Fruit fly (Drosophila melanogaster) whole organism, embryonic: ENCODE data around the gene CG11560.
A peak's percentile ranks its signal among the peaks of the same experiment; 100 is the strongest.

Experiments
- ATbp ChIP-seq: fragments of 200-800 bp; sonication (Bioruptor generic); optimal IDR thresholded peaks from 2 replicates; lab custom pipeline; 2017; ENCODE audit warnings: missing biosample characterization, mild to moderate bottlenecking, missing genetic modification characterization, missing genetic modification reagents
- Abd-B ChIP-seq: fragments of 200-800 bp; sonication (Bioruptor generic); optimal IDR thresholded peaks from 2 replicates; lab custom pipeline; 2018; ENCODE audit warnings: missing biosample characterization, mild to moderate bottlenecking, missing genetic modification characterization, moderate library complexity
- Adf1 ChIP-seq: fragments of 200-800 bp; sonication (Bioruptor generic); IDR thresholded peaks from 2 replicates; pipeline ENCODE4 v1.3.6; 2022; ENCODE audit warnings: missing biosample characterization, missing genetic modification characterization
- Atf3 ChIP-seq: fragments of 200-800 bp; sonication (Bioruptor generic); optimal IDR thresholded peaks from 3 replicates; lab custom pipeline; 2016; ENCODE audit warnings: missing biosample characterization, missing genetic modification characterization
- CG10366 ChIP-seq: fragments of 200-800 bp; sonication (Bioruptor generic); IDR thresholded peaks from 2 replicates; pipeline ENCODE4 v1.3.6; 2022; ENCODE audit warnings: missing biosample characterization, missing genetic modification characterization
- CG10565 ChIP-seq: fragments of 200-800 bp; sonication (Bioruptor generic); optimal IDR thresholded peaks from 3 replicates; lab custom pipeline; 2016; ENCODE audit warnings: missing biosample characterization, mild to moderate bottlenecking, missing genetic modification characterization
- CG11093 ChIP-seq: fragments of 200-800 bp; sonication (Bioruptor generic); IDR thresholded peaks from 3 replicates; pipeline ENCODE4 v1.3.6; 2022; ENCODE audit warnings: missing biosample characterization, missing genetic modification characterization
- CG12104 ChIP-seq: fragments of 200-800 bp; sonication (Bioruptor generic); optimal IDR thresholded peaks from 3 replicates; lab custom pipeline; 2016; ENCODE audit warnings: missing biosample characterization, missing genetic modification characterization
- CG13296 ChIP-seq: fragments of 200-800 bp; sonication (Bioruptor generic); optimal IDR thresholded peaks from 3 replicates; lab custom pipeline; 2018; ENCODE audit warnings: missing biosample characterization, mild to moderate bottlenecking, missing genetic modification characterization
- CG14050 ChIP-seq: fragments of 200-800 bp; sonication (Bioruptor generic); IDR thresholded peaks from 3 replicates; pipeline ENCODE4 v1.3.6; 2022; ENCODE audit warnings: missing biosample characterization, missing genetic modification characterization
- CG15011 ChIP-seq: fragments of 200-800 bp; sonication (Bioruptor generic); optimal IDR thresholded peaks from 3 replicates; lab custom pipeline; 2018; ENCODE audit warnings: missing biosample characterization, mild to moderate bottlenecking, missing genetic modification characterization
- CG16863 ChIP-seq: fragments of 200-800 bp; sonication (Bioruptor generic); optimal IDR thresholded peaks from 3 replicates; lab custom pipeline; 2016; ENCODE audit warnings: missing biosample characterization, missing genetic modification characterization
- CG17912 ChIP-seq: fragments of 200-800 bp; sonication (Bioruptor generic); optimal IDR thresholded peaks from 2 replicates; lab custom pipeline; 2018; ENCODE audit warnings: missing biosample characterization, mild to moderate bottlenecking, missing genetic modification characterization
- CG31365 ChIP-seq: fragments of 200-800 bp; sonication (Bioruptor generic); optimal IDR thresholded peaks from 2 replicates; lab custom pipeline; 2018; ENCODE audit warnings: missing biosample characterization, mild to moderate bottlenecking, missing genetic modification characterization
- CG33213 ChIP-seq: fragments of 200-800 bp; sonication (Bioruptor generic); optimal IDR thresholded peaks from 3 replicates; lab custom pipeline; 2016; ENCODE audit warnings: missing biosample characterization, missing genetic modification characterization
- CG34422 ChIP-seq: fragments of 200-800 bp; sonication (Bioruptor generic); IDR thresholded peaks from 3 replicates; pipeline ENCODE4 v1.3.6; 2022; ENCODE audit warnings: missing biosample characterization, missing genetic modification characterization
- CG4424 ChIP-seq: fragments of 200-800 bp; sonication (Bioruptor generic); optimal IDR thresholded peaks from 3 replicates; lab custom pipeline; 2016; ENCODE audit warnings: missing biosample characterization, missing genetic modification characterization
- CG5953 ChIP-seq: fragments of 200-800 bp; sonication (Bioruptor generic); IDR thresholded peaks from 2 replicates; pipeline ENCODE4 v1.3.6; 2022; ENCODE audit warnings: missing biosample characterization, missing genetic modification characterization
- CG7357 ChIP-seq: fragments of 200-800 bp; sonication (Bioruptor generic); IDR thresholded peaks from 3 replicates; pipeline ENCODE4 v1.3.6; 2022; ENCODE audit warnings: missing biosample characterization, missing genetic modification characterization
- Chrac-16 ChIP-seq: fragments of 200-800 bp; sonication (Bioruptor generic); optimal IDR thresholded peaks from 3 replicates; lab custom pipeline; 2016; ENCODE audit warnings: missing biosample characterization, missing genetic modification characterization
- Dad ChIP-seq: fragments of 200-800 bp; sonication (Bioruptor generic); optimal IDR thresholded peaks from 3 replicates; lab custom pipeline; 2016; ENCODE audit warnings: missing biosample characterization, missing genetic modification characterization
- Dfd ChIP-seq, 2 experiments: fragments of >200 bp; optimal IDR thresholded peaks; 2 replicates each; lab custom pipeline; 2017; ENCODE audit warnings: missing biosample characterization in 2 of 2, missing genetic modification characterization in 2 of 2
- HLH4C ChIP-seq: fragments of 200-800 bp; sonication (Bioruptor generic); IDR thresholded peaks from 3 replicates; pipeline ENCODE4 v1.3.6; 2022; ENCODE audit warnings: missing biosample characterization, missing genetic modification characterization; ENCODE audit not compliant: partially characterized antibody
- HmgZ ChIP-seq: fragments of 200-800 bp; sonication (Bioruptor generic); optimal IDR thresholded peaks from 2 replicates; lab custom pipeline; 2018; ENCODE audit warnings: missing biosample characterization, mild to moderate bottlenecking, missing genetic modification characterization
- Hr3 ChIP-seq: fragments of 200-800 bp; sonication (Bioruptor generic); optimal IDR thresholded peaks from 3 replicates; lab custom pipeline; 2016; ENCODE audit warnings: missing biosample characterization, missing genetic modification characterization
- Hsf ChIP-seq: fragments of 200-800 bp; sonication (Bioruptor generic); optimal IDR thresholded peaks from 3 replicates; lab custom pipeline; 2016; ENCODE audit warnings: missing biosample characterization, missing genetic modification characterization
- NC2α ChIP-seq: fragments of 200-800 bp; sonication (Bioruptor generic); optimal IDR thresholded peaks from 2 replicates; lab custom pipeline; 2016; ENCODE audit warnings: missing biosample characterization, missing genetic modification characterization
- Optix ChIP-seq: fragments of 200-800 bp; sonication (Bioruptor generic); IDR thresholded peaks from 3 replicates; pipeline ENCODE4 v1.3.6; 2022; ENCODE audit warnings: missing biosample characterization, missing genetic modification characterization
- Pdp1 ChIP-seq, 2 experiments: fragments of 200-800 bp; sonication (Bioruptor generic); optimal IDR thresholded peaks; 3 replicates each; lab custom pipeline; 2016; ENCODE audit warnings: missing biosample characterization in 2 of 2, missing genetic modification characterization in 2 of 2, mild to moderate bottlenecking in 1 of 2, moderate library complexity in 1 of 2
- Ravus ChIP-seq: fragments of 200-800 bp; sonication (Bioruptor generic); IDR thresholded peaks from 2 replicates; pipeline ENCODE4 v1.3.6; 2022; ENCODE audit warnings: missing biosample characterization, missing genetic modification characterization
- Side ChIP-seq: fragments of 200-800 bp; sonication (Bioruptor generic); optimal IDR thresholded peaks from 2 replicates; lab custom pipeline; 2016; ENCODE audit warnings: missing biosample characterization, missing genetic modification characterization
- al ChIP-seq: fragments of 200-800 bp; sonication (Bioruptor generic); IDR thresholded peaks from 2 replicates; pipeline ENCODE4 v1.3.6; 2022; ENCODE audit warnings: missing biosample characterization, missing genetic modification characterization
- bsh ChIP-seq, 2 experiments: fragments of 200-800 bp; sonication (Bioruptor generic); optimal IDR thresholded peaks; 2 replicates each; lab custom pipeline; 2017 to 2018; ENCODE audit warnings: mild to moderate bottlenecking in 2 of 2, missing biosample characterization in 2 of 2, missing genetic modification characterization in 2 of 2, moderate library complexity in 1 of 2
- crc ChIP-seq: fragments of 200-800 bp; sonication (Bioruptor generic); optimal IDR thresholded peaks from 2 replicates; lab custom pipeline; 2016; ENCODE audit warnings: missing biosample characterization, missing genetic modification characterization
- crol ChIP-seq: fragments of 200-800 bp; sonication (Bioruptor generic); IDR thresholded peaks from 2 replicates; pipeline ENCODE4 v1.3.6; 2022; ENCODE audit warnings: missing biosample characterization, missing genetic modification characterization
- da ChIP-seq: fragments of 200-800 bp; sonication (Bioruptor generic); optimal IDR thresholded peaks from 2 replicates; lab custom pipeline; 2016; ENCODE audit warnings: missing biosample characterization, missing genetic modification characterization
- gfzf ChIP-seq: fragments of 200-800 bp; sonication (Bioruptor generic); optimal IDR thresholded peaks from 2 replicates; lab custom pipeline; 2016; ENCODE audit warnings: missing biosample characterization, mild to moderate bottlenecking, missing genetic modification characterization, moderate library complexity
- grau ChIP-seq: fragments of 200-800 bp; optimal IDR thresholded peaks from 3 replicates; lab custom pipeline; 2019; ENCODE audit warnings: missing biosample characterization, mild to moderate bottlenecking, missing genetic modification characterization, moderate library complexity
- h ChIP-seq: fragments of >200 bp; optimal IDR thresholded peaks from 2 replicates; lab custom pipeline; 2017
- lbe ChIP-seq: fragments of 200-800 bp; sonication (Bioruptor generic); optimal IDR thresholded peaks from 2 replicates; lab custom pipeline; 2016; ENCODE audit warnings: missing biosample characterization, mild to moderate bottlenecking, missing genetic modification characterization
- nerfin-2 ChIP-seq: fragments of 200-800 bp; sonication (Bioruptor generic); IDR thresholded peaks from 2 replicates; pipeline ENCODE4 v1.3.6; 2022; ENCODE audit warnings: missing biosample characterization, missing genetic modification characterization; ENCODE audit not compliant: partially characterized antibody
- otp ChIP-seq: fragments of 200-800 bp; sonication (Bioruptor generic); IDR thresholded peaks from 3 replicates; pipeline ENCODE4, ENCODE4 v1.3.6; 2022; ENCODE audit warnings: missing biosample characterization, missing genetic modification characterization
- pros ChIP-seq: fragments of 200-800 bp; sonication (Bioruptor generic); optimal IDR thresholded peaks from 3 replicates; lab custom pipeline; 2019; ENCODE audit warnings: missing biosample characterization, mild to moderate bottlenecking, missing genetic modification characterization, moderate library complexity
- pzg ChIP-seq: fragments of 200-800 bp; sonication (Bioruptor generic); optimal IDR thresholded peaks from 3 replicates; lab custom pipeline; 2018; ENCODE audit warnings: missing biosample characterization, mild to moderate bottlenecking, missing genetic modification characterization, moderate library complexity
- salm ChIP-seq: fragments of 200-800 bp; sonication (Bioruptor generic); optimal IDR thresholded peaks from 2 replicates; lab custom pipeline; 2018; ENCODE audit warnings: missing biosample characterization, mild to moderate bottlenecking, missing genetic modification characterization
- sna ChIP-seq: fragments of 200-800 bp; sonication (Bioruptor generic); IDR thresholded peaks from 2 replicates; pipeline ENCODE4 v1.3.6; 2022; ENCODE audit warnings: missing biosample characterization, missing genetic modification characterization; ENCODE audit not compliant: partially characterized antibody
- stwl ChIP-seq: fragments of 200-800 bp; sonication (Bioruptor generic); optimal IDR thresholded peaks from 3 replicates; lab custom pipeline; 2018; ENCODE audit warnings: missing biosample characterization, mild to moderate bottlenecking, missing genetic modification characterization, moderate library complexity
- twi ChIP-seq: fragments of 200-800 bp; optimal IDR thresholded peaks from 2 replicates; lab custom pipeline; 2019; ENCODE audit warnings: missing biosample characterization, mild to moderate bottlenecking, missing genetic modification characterization, moderate library complexity
- unpg ChIP-seq: fragments of 200-800 bp; sonication (Bioruptor generic); optimal IDR thresholded peaks from 3 replicates; lab custom pipeline; 2018; ENCODE audit warnings: missing biosample characterization, mild to moderate bottlenecking, missing genetic modification characterization, moderate library complexity
- vvl ChIP-seq: fragments of 200-800 bp; sonication (Bioruptor generic); IDR thresholded peaks from 2 replicates; pipeline ENCODE4 v1.3.6; 2022; ENCODE audit warnings: missing biosample characterization, missing genetic modification characterization
- yki ChIP-seq: fragments of >200 bp; optimal IDR thresholded peaks from 3 replicates; lab custom pipeline; 2018
- zen ChIP-seq: fragments of 200-800 bp; sonication (Bioruptor generic); optimal IDR thresholded peaks from 3 replicates; lab custom pipeline; 2018; ENCODE audit warnings: missing biosample characterization, mild to moderate bottlenecking, missing genetic modification characterization, moderate library complexity

CG11560 gene

DNA sequence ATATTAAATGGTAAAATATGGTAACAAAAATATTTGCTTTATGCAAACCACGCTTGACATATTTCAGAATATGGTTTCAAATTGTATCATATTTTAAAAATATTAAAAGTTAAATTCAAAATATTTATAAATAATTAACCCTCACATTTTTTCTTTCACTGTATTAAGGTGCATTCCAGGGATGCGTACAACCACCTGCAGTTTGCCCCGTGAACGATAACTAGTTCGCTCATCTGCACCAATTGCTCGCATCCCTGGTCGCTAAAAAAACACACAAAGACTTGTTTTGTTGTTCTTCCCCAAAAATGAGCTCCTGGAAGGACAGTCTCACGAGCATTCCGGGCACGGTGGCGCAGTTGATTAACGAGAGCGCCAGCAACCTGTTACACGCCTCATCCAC lies 12.1 kb downstream of the CG11560 start, which contains the start of gene DEF8 (continued):
- peak; percentile 90 for TF ChIP-seq grau
- TF ChIP-seq pros (GFP tag; lab: Kevin White, UChicago), result no peak
- TF ChIP-seq Adf1, result peak; percentile 54; the same call in 1 of the 2 replicates
- TF ChIP-seq Pdp1 (GFP tag; optimal IDR thresholded peaks at IDR 0.05; lab: Kevin White, UChicago), result peak in 1 of 2 experiments; percentile 20
- peak; percentile 60 for TF ChIP-seq Dad
- no peak for TF ChIP-seq CG33213 (GFP tag; lab: Kevin White, UChicago)
- TF ChIP-seq Chrac-16 (GFP tag; lab: Kevin White, UChicago), result peak; percentile 79
- peak; percentile 30; the same call in 1 of the 3 replicates for TF ChIP-seq CG11093 (GFP tag; lab: Robert Waterston, UW)
- peak; percentile 70 for TF ChIP-seq CG17912
- TF ChIP-seq h (lab: Kevin White, UChicago), result no peak
- TF ChIP-seq HmgZ (tag; lab: Kevin White, UChicago), result peak; percentile 81
- peak; percentile 76 for TF ChIP-seq CG12104 (GFP tag; lab: Kevin White, UChicago)
- TF ChIP-seq CG13296 (GFP tag; lab: Kevin White, UChicago), result peak; percentile 88
- no peak for TF ChIP-seq Dfd (GFP tag; optimal IDR thresholded peaks at IDR 0.05; lab: Kevin White, UChicago)
- peak; percentile 81 for TF ChIP-seq CG4424 (GFP tag; lab: Kevin White, UChicago)
- TF ChIP-seq CG34422, result peak; percentile 86
- peak; percentile 77 for TF ChIP-seq CG5953 (GFP tag; lab: Robert Waterston, UW)
- TF ChIP-seq salm, result peak; percentile 61
- TF ChIP-seq stwl (tag; lab: Kevin White, UChicago), result peak; percentile 56
- TF ChIP-seq Abd-B (GFP tag; lab: Kevin White, UChicago), result no peak
- TF ChIP-seq lbe (GFP tag; lab: Kevin White, UChicago), result peak; percentile 63
- TF ChIP-seq crc, result no peak
- peak; percentile 61 for TF ChIP-seq pzg (GFP tag; lab: Kevin White, UChicago)
- peak; percentile 58; the same call in 2 of the 3 replicates for TF ChIP-seq Optix (GFP tag; lab: Robert Waterston, UW)
- TF ChIP-seq zen, result peak; percentile 87
- TF ChIP-seq crol (GFP tag; lab: Robert Waterston, UW), result no peak
- TF ChIP-seq Ravus (GFP tag; lab: Robert Waterston, UW), result peak; percentile 42; the same call in 1 of the 2 replicates
- no peak for TF ChIP-seq CG7357 (GFP tag; lab: Robert Waterston, UW)
- peak; percentile 17 for TF ChIP-seq NC2α (GFP tag; lab: Kevin White, UChicago)
- peak in 1 of 2 experiments; percentile 93 for TF ChIP-seq bsh (GFP tag; optimal IDR thresholded peaks at IDR 0.05; lab: Kevin White, UChicago)
- TF ChIP-seq CG10565 (GFP tag; lab: Kevin White, UChicago), result no peak
- TF ChIP-seq CG31365, result no peak
- TF ChIP-seq twi (tag; lab: Kevin White, UChicago), result peak; percentile 81
- no peak for TF ChIP-seq HLH4C (GFP tag; lab: Robert Waterston, UW)
- TF ChIP-seq Hsf (GFP tag; lab: Kevin White, UChicago), result peak; percentile 59
- peak; percentile 77; the same call in 2 of the 3 replicates for TF ChIP-seq CG14050 (GFP tag; lab: Robert Waterston, UW)
- TF ChIP-seq otp (GFP tag; lab: Robert Waterston, UW), result peak; percentile 65; the same call in 1 of the 3 replicates
- no peak for TF ChIP-seq sna
- peak; percentile 89 for TF ChIP-seq CG10366 (GFP tag; lab: Robert Waterston, UW)
- peak; percentile 65; the same call in 1 of the 2 replicates for TF ChIP-seq al (GFP tag; lab: Robert Waterston, UW)
- no peak for TF ChIP-seq gfzf (GFP tag; lab: Kevin White, UChicago)
- peak; percentile 61 for TF ChIP-seq ATbp
- peak; percentile 86 for TF ChIP-seq Hr3
- peak; percentile 88 for TF ChIP-seq unpg (GFP tag; lab: Kevin White, UChicago)
- TF ChIP-seq da (GFP tag; lab: Kevin White, UChicago), result no peak
- TF ChIP-seq CG15011 (GFP tag; lab: Kevin White, UChicago), result no peak
- TF ChIP-seq vvl (GFP tag; lab: Robert Waterston, UW), result peak; percentile 95
- no peak for TF ChIP-seq nerfin-2
- peak; percentile 46 for TF ChIP-seq Atf3 (GFP tag; lab: Kevin White, UChicago)
- TF ChIP-seq yki, result no peak
- peak; percentile 45 for TF ChIP-seq CG16863 (GFP tag; lab: Kevin White, UChicago)
- no peak for TF ChIP-seq Side (GFP tag; lab: Kevin White, UChicago)
